In the genomic region with DNA sequence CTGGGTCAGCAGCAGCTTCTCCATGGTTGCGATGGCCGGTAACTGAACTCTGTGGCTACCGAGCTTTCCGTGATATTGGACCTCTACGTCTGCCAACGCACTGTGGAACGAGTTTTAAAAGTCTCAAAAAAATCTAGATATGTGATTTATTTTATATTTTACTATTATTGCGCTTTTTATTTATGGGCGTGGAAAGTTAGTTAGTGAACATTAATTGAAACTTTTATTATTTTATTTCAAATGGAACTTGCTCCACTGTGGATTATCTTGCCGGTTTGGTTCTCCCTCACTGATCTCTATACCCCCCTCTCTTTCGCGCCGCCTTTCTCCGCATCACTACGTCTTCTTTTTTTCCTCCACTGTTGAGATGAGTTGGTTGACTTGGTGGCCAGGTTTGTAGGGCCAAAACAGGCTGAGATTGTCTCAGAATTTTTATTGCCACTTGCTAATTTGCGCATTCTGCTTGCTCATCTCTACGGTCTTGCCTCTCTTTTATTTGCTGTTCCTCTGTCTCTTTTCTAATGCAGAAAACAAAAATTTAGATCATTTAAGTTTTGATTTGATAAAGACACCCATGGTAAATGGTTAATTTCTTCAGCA, we compare ENCODE assay signal across 3 fruit fly cellular contexts.
TF ChIP-seq lines count a peak whose summit lies in the region.

A gene (minus strand): TSS at position 54 of the 600 bp plus-strand sequence.

TF ChIP-seq in whole organism, embryonic, 481 proteins besides CTCF, POLR2A, EP300 and RAD21 (continued from another document and continues in another):
- TF ChIP-seq tll (GFP tag; optimal IDR thresholded peaks at IDR 0.05; lab: Kevin White, UChicago) (no peak), sob (GFP tag; IDR thresholded peaks at IDR 0.05; lab: Robert Waterston, UW) (peak; percentile 76), gem (tag; optimal IDR thresholded peaks at IDR 0.05; lab: Kevin White, UChicago) (peak; percentile 84), her (GFP tag; optimal IDR thresholded peaks at IDR 0.05; lab: Kevin White, UChicago) (no peak), CG14710 (tag; optimal IDR thresholded peaks at IDR 0.05; lab: Kevin White, UChicago) (peak; percentile 67), Doc3 (GFP tag; IDR thresholded peaks at IDR 0.05; lab: Robert Waterston, UW; ENCODE audit: partially characterized antibody) (no peak), ab (GFP tag; optimal IDR thresholded peaks at IDR 0.05; lab: Kevin White, UChicago) (no peak), CG30403 (GFP tag; optimal IDR thresholded peaks at IDR 0.05; lab: Kevin White, UChicago) (peak; percentile 50), ro (GFP tag; IDR thresholded peaks at IDR 0.05; lab: Robert Waterston, UW) (0 out of 2 replicates have a peak, but pooled peaks have one; percentile 33), CG8388 (GFP tag; optimal IDR thresholded peaks at IDR 0.05; lab: Kevin White, UChicago) (peak; percentile 74), CG1024 (GFP tag; IDR thresholded peaks at IDR 0.05; lab: Robert Waterston, UW) (peak; percentile 69), ranshi (GFP tag; IDR thresholded peaks at IDR 0.05; lab: Robert Waterston, UW) (peak; percentile 60), wdn (GFP tag; IDR thresholded peaks at IDR 0.05; lab: Robert Waterston, UW) (peak; percentile 58; the same call in 1 of the 2 replicates), NK7.1 (GFP tag; optimal IDR thresholded peaks at IDR 0.05; lab: Kevin White, UChicago) (no peak), HLH4C (GFP tag; IDR thresholded peaks at IDR 0.05; lab: Robert Waterston, UW; ENCODE audit: partially characterized antibody) (no peak), BtbVII (GFP tag; optimal IDR thresholded peaks at IDR 0.05; lab: Kevin White, UChicago) (peak; percentile 46), wor (GFP tag; IDR thresholded peaks at IDR 0.05; lab: Robert Waterston, UW) (peak; percentile 47; the same call in 1 of the 2 replicates), NfI (GFP tag; optimal IDR thresholded peaks at IDR 0.05; lab: Kevin White, UChicago) (peak; percentile 46), CG4360 (GFP tag; IDR thresholded peaks at IDR 0.05; lab: Robert Waterston, UW) (0 out of 2 replicates have a peak, but pooled peaks have one; percentile 36), CG6854 (GFP tag; optimal IDR thresholded peaks at IDR 0.05; lab: Kevin White, UChicago) (peak; percentile 55), Fer2 (tag; optimal IDR thresholded peaks at IDR 0.05; lab: Kevin White, UChicago) (peak; percentile 25), lov (optimal IDR thresholded peaks at IDR 0.05; lab: Kevin White, UChicago) (no peak), lov (GFP tag; IDR thresholded peaks at IDR 0.05; lab: Robert Waterston, UW) (peak; percentile 76; the same call in 2 of the 3 replicates), CG1603 (tag; optimal IDR thresholded peaks at IDR 0.05; lab: Kevin White, UChicago) (no peak), slbo (GFP tag; IDR thresholded peaks at IDR 0.05; lab: Robert Waterston, UW) (peak; percentile 76), Myb (GFP tag; optimal IDR thresholded peaks at IDR 0.05; lab: Kevin White, UChicago) (peak; percentile 17), Hr3 (GFP tag; optimal IDR thresholded peaks at IDR 0.05; lab: Kevin White, UChicago) (peak; percentile 45), Spps (tag; optimal IDR thresholded peaks at IDR 0.05; lab: Kevin White, UChicago) (peak; percentile 79), ci (GFP tag; IDR thresholded peaks at IDR 0.05; lab: Robert Waterston, UW) (peak; percentile 91), fd96Cb (tag; optimal IDR thresholded peaks at IDR 0.05; lab: Kevin White, UChicago) (peak; percentile 79), CG17186 (GFP tag; optimal IDR thresholded peaks at IDR 0.05; lab: Kevin White, UChicago) (no peak), Oli (tag; optimal IDR thresholded peaks at IDR 0.05; lab: Kevin White, UChicago) (peak; percentile 72), Rfx (GFP tag; IDR thresholded peaks at IDR 0.05; lab: Robert Waterston, UW) (peak; percentile 76), hb (GFP tag; IDR thresholded peaks at IDR 0.05; lab: Robert Waterston, UW; ENCODE audit: partially characterized antibody) (no peak), tio (GFP tag; optimal IDR thresholded peaks at IDR 0.05; lab: Kevin White, UChicago) (peak; percentile 54), CG32767 (GFP tag; IDR thresholded peaks at IDR 0.05; lab: Robert Waterston, UW) (0 out of 2 replicates have a peak, but pooled peaks have one; percentile 44), E2f2 (GFP tag; IDR thresholded peaks at IDR 0.05; lab: Robert Waterston, UW) (peak; percentile 43; the same call in 1 of the 2 replicates), CG9437 (GFP tag; optimal IDR thresholded peaks at IDR 0.05; lab: Kevin White, UChicago) (peak; percentile 35), crp (GFP tag; optimal IDR thresholded peaks at IDR 0.05; lab: Kevin White, UChicago) (no peak)

TF ChIP-seq in whole organism, prepupa, 60 proteins besides CTCF, POLR2A, EP300 and RAD21 (continued from another document):
- peak; percentile 81 for TF ChIP-seq dsx (GFP tag; optimal IDR thresholded peaks at IDR 0.05; lab: Kevin White, UChicago; ENCODE audit: poor library complexity, severe bottlenecking)
- TF ChIP-seq fd59A (GFP tag; optimal IDR thresholded peaks at IDR 0.05; lab: Kevin White, UChicago): peak; percentile 76
- TF ChIP-seq CG15336 (GFP tag; IDR thresholded peaks at IDR 0.05; lab: Robert Waterston, UW): peak; percentile 92
- peak; percentile 85 for TF ChIP-seq Ets96B (tag; optimal IDR thresholded peaks at IDR 0.05; lab: Kevin White, UChicago)
- peak; percentile 89 for TF ChIP-seq acj6 (GFP tag; optimal IDR thresholded peaks at IDR 0.05; lab: Kevin White, UChicago)
- no peak for TF ChIP-seq fkh (GFP tag; optimal IDR thresholded peaks at IDR 0.05; lab: Kevin White, UChicago)
- TF ChIP-seq ss (GFP tag; optimal IDR thresholded peaks at IDR 0.05; lab: Kevin White, UChicago): peak; percentile 85
- TF ChIP-seq cyc (GFP tag; optimal IDR thresholded peaks at IDR 0.05; lab: Kevin White, UChicago): peak; percentile 76
- peak; percentile 87 for TF ChIP-seq Lpt (GFP tag; optimal IDR thresholded peaks at IDR 0.05; lab: Kevin White, UChicago)
- peak; percentile 83 for TF ChIP-seq CG4318 (GFP tag; optimal IDR thresholded peaks at IDR 0.05; lab: Kevin White, UChicago)
- TF ChIP-seq Blimp-1 (GFP tag; optimal IDR thresholded peaks at IDR 0.05; lab: Kevin White, UChicago): peak; percentile 21
- TF ChIP-seq Sox15 (GFP tag; optimal IDR thresholded peaks at IDR 0.05; lab: Kevin White, UChicago): peak; percentile 61
- TF ChIP-seq CG10669 (GFP tag; optimal IDR thresholded peaks at IDR 0.05; lab: Kevin White, UChicago): peak; percentile 78
- TF ChIP-seq CG16779 (tag; optimal IDR thresholded peaks at IDR 0.05; lab: Kevin White, UChicago): peak; percentile 70
- TF ChIP-seq Hr38 (GFP tag; optimal IDR thresholded peaks at IDR 0.05; lab: Kevin White, UChicago): no peak
- TF ChIP-seq Smox (GFP tag; optimal IDR thresholded peaks at IDR 0.05; lab: Kevin White, UChicago): peak; percentile 74
- peak; percentile 85 for TF ChIP-seq CG11762 (GFP tag; optimal IDR thresholded peaks at IDR 0.05; lab: Kevin White, UChicago; ENCODE audit: insufficient read depth)
- peak; percentile 85 for TF ChIP-seq Hr4 (GFP tag; optimal IDR thresholded peaks at IDR 0.05; lab: Kevin White, UChicago)
- TF ChIP-seq Sox102F (GFP tag; optimal IDR thresholded peaks at IDR 0.05; lab: Kevin White, UChicago): peak; percentile 79
- peak; percentile 98 for TF ChIP-seq Eip78C (GFP tag; lab: Kevin White, UChicago)
- peak; percentile 90 for TF ChIP-seq Eip75B (GFP tag; optimal IDR thresholded peaks at IDR 0.05; lab: Kevin White, UChicago)
- peak; percentile 90 for TF ChIP-seq CG8119 (GFP tag; IDR thresholded peaks at IDR 0.05; lab: Robert Waterston, UW)
- TF ChIP-seq CG3919 (GFP tag; optimal IDR thresholded peaks at IDR 0.05; lab: Kevin White, UChicago): peak; percentile 92
- peak; percentile 11 for TF ChIP-seq fd85E (GFP tag; optimal IDR thresholded peaks at IDR 0.05; lab: Kevin White, UChicago)
- TF ChIP-seq CG10631 (GFP tag; optimal IDR thresholded peaks at IDR 0.05; lab: Kevin White, UChicago): peak; percentile 90
- peak; percentile 67 for TF ChIP-seq CG31627 (GFP tag; optimal IDR thresholded peaks at IDR 0.05; lab: Kevin White, UChicago)
- TF ChIP-seq svp (GFP tag; lab: Kevin White, UChicago): peak; percentile 85
- TF ChIP-seq lz (GFP tag; optimal IDR thresholded peaks at IDR 0.05; lab: Kevin White, UChicago): peak; percentile 79
- TF ChIP-seq Ets21C (GFP tag; optimal IDR thresholded peaks at IDR 0.05; lab: Kevin White, UChicago): peak; percentile 53
- peak; percentile 66 for TF ChIP-seq CG11294 (GFP tag; IDR thresholded peaks at IDR 0.05; lab: Robert Waterston, UW)
- peak; percentile 86 for TF ChIP-seq pdm3 (GFP tag; optimal IDR thresholded peaks at IDR 0.05; lab: Kevin White, UChicago)
- TF ChIP-seq esn (GFP tag; optimal IDR thresholded peaks at IDR 0.05; lab: Kevin White, UChicago): peak; percentile 84
- peak; percentile 68 for TF ChIP-seq CG6854 (GFP tag; optimal IDR thresholded peaks at IDR 0.05; lab: Kevin White, UChicago)
- TF ChIP-seq CG6792 (GFP tag; optimal IDR thresholded peaks at IDR 0.05; lab: Kevin White, UChicago): peak; percentile 86
- peak; percentile 86 for TF ChIP-seq Sox14 (GFP tag; optimal IDR thresholded peaks at IDR 0.05; lab: Kevin White, UChicago)
- TF ChIP-seq CG9139 (GFP tag; optimal IDR thresholded peaks at IDR 0.05; lab: Kevin White, UChicago): peak; percentile 82
- TF ChIP-seq dac (GFP tag; optimal IDR thresholded peaks at IDR 0.05; lab: Kevin White, UChicago): peak; percentile 63
- peak; percentile 85 for TF ChIP-seq Met (GFP tag; optimal IDR thresholded peaks at IDR 0.05; lab: Kevin White, UChicago)
- peak; percentile 76 for TF ChIP-seq CG8319 (GFP tag; optimal IDR thresholded peaks at IDR 0.05; lab: Kevin White, UChicago)

TF ChIP-seq in whole organism, wandering third instar larva, 38 proteins besides CTCF, POLR2A, EP300 and RAD21 (continued from another document):
- TF ChIP-seq CG9705 (GFP tag; optimal IDR thresholded peaks at IDR 0.05; lab: Kevin White, UChicago) (peak; percentile 17), brk (GFP tag; optimal IDR thresholded peaks at IDR 0.05; lab: Kevin White, UChicago) (peak; percentile 0), CG32264 (GFP tag; optimal IDR thresholded peaks at IDR 0.05; lab: Kevin White, UChicago) (peak; percentile 25), ey (GFP tag; optimal IDR thresholded peaks at IDR 0.05; lab: Kevin White, UChicago) (peak; percentile 73), h (GFP tag; optimal IDR thresholded peaks at IDR 0.05; lab: Kevin White, UChicago) (peak; percentile 82), lola (GFP tag; optimal IDR thresholded peaks at IDR 0.05; lab: Kevin White, UChicago) (no peak), foxo (GFP tag; optimal IDR thresholded peaks at IDR 0.05; lab: Kevin White, UChicago) (peak in 1 of 2 experiments; percentile 76), pan (optimal IDR thresholded peaks at IDR 0.05; lab: Kevin White, UChicago) (no peak), Hr78 (GFP tag; optimal IDR thresholded peaks at IDR 0.05; lab: Kevin White, UChicago) (no peak), Myc (optimal IDR thresholded peaks at IDR 0.05; lab: Kevin White, UChicago) (no peak), sage (GFP tag; optimal IDR thresholded peaks at IDR 0.05; lab: Kevin White, UChicago) (peak; percentile 2)
